Worm (Caenorhabditis elegans): ENCODE data around the gene clc-1.

ce11 chrX:11093985-11094593 lies 46.8 kb downstream of the clc-1 start:
- TF ChIP-seq W03F9.2 (tag; optimal IDR thresholded peaks at IDR 0.05) (peak; percentile 98), dao-5 (tag; optimal IDR thresholded peaks at IDR 0.05) (peak; percentile 95)

All from whole organism, L4/young adult.